Worm (Caenorhabditis elegans) whole organism, L4 larva: ENCODE data around the gene clec-7.
"Not testable (repeated sequence)": the region's sequence is repeated elsewhere in the genome, so short reads cannot be mapped to it uniquely, and the experiment has no call there.

Experiments used
- F10B5.3 ChIP-seq: sonication (generic microtip); optimal IDR thresholded peaks from 2 replicates; lab custom pipeline; 2016; ENCODE audit warnings: mild to moderate bottlenecking, missing genetic modification characterization, missing compliant biosample characterization
- F26F4.8 ChIP-seq: fragments of 200-800 bp; sonication (Bioruptor generic); conservative IDR thresholded peaks from 2 replicates; pipeline ENCODE4 v1.3.6; 2022; ENCODE audit warnings: missing genetic modification characterization, missing compliant biosample characterization
- F49E8.2 ChIP-seq: sonication (generic microtip); optimal IDR thresholded peaks from 2 replicates; lab custom pipeline; 2016; ENCODE audit warnings: missing compliant biosample characterization, mild to moderate bottlenecking, missing genetic modification characterization, borderline replicate concordance
- aly-2 ChIP-seq: sonication (generic microtip); optimal IDR thresholded peaks from 2 replicates; lab custom pipeline; 2018; ENCODE audit warnings: missing biosample characterization, missing genetic modification characterization
- arid-1 ChIP-seq: fragments of 200-800 bp; sonication (Bioruptor generic); conservative IDR thresholded peaks from 2 replicates; pipeline ENCODE4 v1.3.6; 2022; ENCODE audit warnings: missing genetic modification reagents, missing genetic modification characterization, missing compliant biosample characterization
- attf-4 ChIP-seq: sonication (generic microtip); optimal IDR thresholded peaks from 3 replicates; lab custom pipeline; 2017; ENCODE audit warnings: missing biosample characterization, missing genetic modification characterization
- ceh-32 ChIP-seq: sonication (generic microtip); optimal IDR thresholded peaks from 2 replicates; lab custom pipeline; 2016; ENCODE audit warnings: mild to moderate bottlenecking, missing genetic modification characterization, missing compliant biosample characterization; ENCODE audit not compliant: poor library complexity
- ces-1 ChIP-seq: fragments of 150-350 bp; sonication (generic microtip); optimal IDR thresholded peaks from 4 replicates; lab custom pipeline; 2014; ENCODE audit warnings: missing biosample characterization, missing genetic modification reagents, missing genetic modification characterization
- ctbp-1 ChIP-seq: fragments of 200-800 bp; sonication (Bioruptor generic); IDR thresholded peaks from 2 replicates; pipeline ENCODE4 v1.3.6; 2022; ENCODE audit warnings: missing genetic modification reagents, missing genetic modification characterization, missing compliant biosample characterization
- daf-16 ChIP-seq, 3 experiments: sonication (generic microtip); optimal IDR thresholded peaks; 2 replicates each; lab custom pipeline; 2016 to 2017; ENCODE audit warnings: missing genetic modification characterization in 3 of 3, missing genetic modification reagents in 3 of 3, mild to moderate bottlenecking in 2 of 3, missing compliant biosample characterization in 2 of 3, missing biosample characterization in 1 of 3, moderate library complexity in 1 of 3
- dmd-8 ChIP-seq: fragments of 200-800 bp; sonication (Bioruptor generic); IDR thresholded peaks from 2 replicates; pipeline ENCODE4 v1.3.6; 2022; ENCODE audit warnings: missing genetic modification characterization, missing compliant biosample characterization
- dpl-1 ChIP-seq: fragments of 150-350 bp; optimal IDR thresholded peaks from 2 replicates; lab custom pipeline; 2014; ENCODE audit warnings: missing biosample characterization, missing genetic modification reagents, missing genetic modification characterization
- dve-1 ChIP-seq: sonication (generic microtip); optimal IDR thresholded peaks from 2 replicates; lab custom pipeline; 2017; ENCODE audit warnings: antibody characterized with exemption, mild to moderate bottlenecking, missing genetic modification characterization, missing compliant biosample characterization; ENCODE audit not compliant: insufficient read depth
- hlh-30 ChIP-seq: sonication (generic microtip); optimal IDR thresholded peaks from 2 replicates; lab custom pipeline; 2017; ENCODE audit warnings: antibody characterized with exemption, mild to moderate bottlenecking, missing genetic modification characterization, missing compliant biosample characterization; ENCODE audit not compliant: insufficient read depth
- lim-7 ChIP-seq: fragments of 200-800 bp; sonication (Bioruptor generic); IDR thresholded peaks from 2 replicates; pipeline ENCODE4 v1.3.6; 2022; ENCODE audit warnings: missing genetic modification characterization, missing compliant biosample characterization
- lin-1 ChIP-seq: fragments of 200-800 bp; sonication (Bioruptor generic); IDR thresholded peaks from 2 replicates; pipeline ENCODE4 v1.3.6; 2022; ENCODE audit warnings: missing genetic modification reagents, missing genetic modification characterization, missing compliant biosample characterization
- lin-13 ChIP-seq: fragments of 150-350 bp; optimal IDR thresholded peaks from 2 replicates; lab custom pipeline; 2014; ENCODE audit warnings: missing biosample characterization, missing genetic modification reagents, missing genetic modification characterization
- lin-29 ChIP-seq: fragments of 200-800 bp; sonication (Bioruptor generic); IDR thresholded peaks from 2 replicates; pipeline ENCODE4 v1.3.6; 2022; ENCODE audit warnings: missing genetic modification reagents, missing genetic modification characterization, missing compliant biosample characterization
- lin-39 ChIP-seq: fragments of 150-350 bp; optimal IDR thresholded peaks from 2 replicates; lab custom pipeline; 2014; ENCODE audit warnings: missing biosample characterization, missing genetic modification reagents, missing genetic modification characterization
- madf-9 ChIP-seq: fragments of 200-800 bp; sonication (Bioruptor generic); conservative IDR thresholded peaks from 2 replicates; pipeline ENCODE4 v1.3.6; 2022; ENCODE audit warnings: missing genetic modification reagents, missing genetic modification characterization, missing compliant biosample characterization
- mdt-29 ChIP-seq: fragments of 200-800 bp; sonication (Bioruptor generic); IDR thresholded peaks from 2 replicates; pipeline ENCODE4 v1.3.6; 2022; ENCODE audit warnings: missing genetic modification reagents, missing genetic modification characterization, missing compliant biosample characterization
- mxl-2 ChIP-seq: fragments of 200-800 bp; sonication (Bioruptor generic); conservative IDR thresholded peaks from 2 replicates; pipeline ENCODE4 v1.3.6; 2022; ENCODE audit warnings: missing genetic modification reagents, missing genetic modification characterization, missing compliant biosample characterization
- nhr-10 ChIP-seq: fragments of 150-350 bp; optimal IDR thresholded peaks from 2 replicates; lab custom pipeline; 2014; ENCODE audit warnings: missing biosample characterization, missing genetic modification characterization
- nhr-25 ChIP-seq: sonication (generic microtip); optimal IDR thresholded peaks from 2 replicates; lab custom pipeline; 2017; ENCODE audit warnings: missing genetic modification characterization, mild to moderate bottlenecking, missing compliant biosample characterization, antibody characterized with exemption, moderate library complexity, borderline replicate concordance; ENCODE audit not compliant: insufficient read depth
- nhr-41 ChIP-seq: fragments of 200-800 bp; sonication (Bioruptor generic); IDR thresholded peaks from 2 replicates; pipeline ENCODE4 v1.3.6; 2022; ENCODE audit warnings: missing genetic modification reagents, missing genetic modification characterization, missing compliant biosample characterization
- nhr-76 ChIP-seq: fragments of 150-350 bp; optimal IDR thresholded peaks from 2 replicates; lab custom pipeline; 2014; ENCODE audit warnings: missing biosample characterization, missing genetic modification characterization
- pqm-1 ChIP-seq: sonication (generic microtip); optimal IDR thresholded peaks from 2 replicates; lab custom pipeline; 2017; ENCODE audit warnings: missing biosample characterization, missing genetic modification characterization
- saeg-2 ChIP-seq: fragments of 200-800 bp; sonication (Bioruptor generic); IDR thresholded peaks from 2 replicates; pipeline ENCODE4 v1.3.6; 2022; ENCODE audit warnings: missing genetic modification reagents, missing genetic modification characterization, missing compliant biosample characterization
- snpc-4 ChIP-seq: fragments of 150-350 bp; optimal IDR thresholded peaks from 2 replicates; lab custom pipeline; 2014; ENCODE audit warnings: missing biosample characterization, missing genetic modification characterization
- spr-1 ChIP-seq: sonication (generic microtip); optimal IDR thresholded peaks from 2 replicates; lab custom pipeline; 2016; ENCODE audit warnings: mild to moderate bottlenecking, missing genetic modification characterization, missing compliant biosample characterization
- spr-3 ChIP-seq: fragments of 200-800 bp; sonication (Bioruptor generic); optimal IDR thresholded peaks from 2 replicates; lab custom pipeline; 2018; ENCODE audit warnings: mild to moderate bottlenecking, missing genetic modification characterization, missing compliant biosample characterization
- tag-97 ChIP-seq: fragments of 200-800 bp; sonication (Bioruptor generic); IDR thresholded peaks from 2 replicates; pipeline ENCODE4 v1.3.6; 2022; ENCODE audit warnings: missing genetic modification characterization, missing compliant biosample characterization
- unc-62 ChIP-seq, 3 experiments: fragments of 150-350 bp in 1 of 3; sonication (generic microtip); optimal IDR thresholded peaks in 2 of 3; peaks in 1 of 3; 1 replicate in 1 of 3; 2 replicates in 2 of 3; lab custom pipeline; 2014 to 2017; ENCODE audit warnings: missing biosample characterization in 3 of 3, missing genetic modification characterization in 3 of 3, missing genetic modification reagents in 3 of 3, missing genotype in 1 of 3
- vab-7 ChIP-seq: fragments of 200-800 bp; sonication (Bioruptor generic); IDR thresholded peaks from 2 replicates; pipeline ENCODE4 v1.3.6; 2022; ENCODE audit warnings: missing genetic modification reagents, missing genetic modification characterization, missing compliant biosample characterization

clec-7 gene

DNA sequence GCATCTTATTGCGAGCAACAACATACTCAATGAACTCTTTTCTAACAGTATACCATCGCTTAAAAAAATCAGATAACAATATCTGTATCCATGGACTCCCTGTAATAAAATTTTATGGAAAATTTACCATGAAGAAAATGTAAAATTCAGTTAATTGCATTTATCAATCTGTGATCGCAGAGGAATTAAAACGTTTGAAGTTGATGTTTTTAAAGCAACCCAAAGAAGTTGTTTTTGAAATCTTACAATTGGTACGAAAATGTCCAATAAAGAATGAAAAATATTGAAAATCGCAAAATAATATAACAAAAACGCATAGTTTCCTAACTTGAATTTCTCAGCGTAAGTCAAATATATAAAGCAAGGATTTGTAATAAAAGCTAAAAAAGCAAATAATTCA lies 30.9 kb upstream of the clec-7 start, which contains the start of gene srj-32:
Gene srj-32, minus strand, starts transcription at position 101 of the 400 bp plus-strand sequence.
- TF ChIP-seq lin-1 (GFP tag; lab: Robert Waterston, UW) (no peak), lin-39 (tag; lab: Kevin White, UChicago) (no peak), snpc-4 (tag; lab: Kevin White, UChicago) (no peak), nhr-41 (GFP tag; lab: Robert Waterston, UW) (no peak), mxl-2 (GFP tag; lab: Robert Waterston, UW) (no peak), dpl-1 (GFP tag; lab: Kevin White, UChicago) (no peak), dve-1 (tag; lab: Kevin White, UChicago) (no peak), mdt-29 (GFP tag; lab: Robert Waterston, UW) (no peak), spr-1 (no peak), nhr-76 (tag; lab: Kevin White, UChicago) (no peak), hlh-30 (tag; lab: Kevin White, UChicago) (no peak), dmd-8 (GFP tag; lab: Robert Waterston, UW) (no peak), lin-29 (GFP tag; lab: Robert Waterston, UW) (no peak), vab-7 (GFP tag; lab: Robert Waterston, UW) (no peak), attf-4 (no peak), lim-7 (no peak), nhr-10 (tag; lab: Kevin White, UChicago) (no peak), tag-97 (no peak), aly-2 (tag; lab: Kevin White, UChicago) (no peak)

DNA sequence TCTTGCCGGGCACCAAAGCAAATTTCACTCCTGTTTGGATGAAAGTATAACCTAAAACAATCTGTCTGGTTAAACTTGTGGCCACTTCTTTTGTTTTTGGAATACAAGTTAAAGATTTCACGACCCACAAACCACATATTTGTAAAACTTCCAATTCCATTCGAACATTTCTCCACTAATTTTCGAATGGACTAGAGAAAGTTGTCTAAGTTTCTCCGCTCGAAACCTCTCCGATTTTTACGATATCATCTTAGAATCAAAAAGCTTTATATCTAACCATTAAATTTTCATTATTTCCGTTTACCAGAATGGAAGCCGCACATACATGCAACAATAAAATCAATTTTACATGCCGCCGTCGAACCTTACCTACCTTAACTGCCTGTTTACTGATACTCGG lies 29.7 kb upstream of the clec-7 start, which contains the start of gene F07G11.3:
Gene F07G11.3, plus strand, starts transcription at position 301 of the 400 bp plus-strand sequence.
- TF ChIP-seq vab-7 (GFP tag; lab: Robert Waterston, UW) (no peak), saeg-2 (GFP tag; lab: Robert Waterston, UW) (no peak), ctbp-1 (no peak), ces-1 (GFP tag; lab: Kevin White, UChicago) (no peak), F49E8.2 (tag; lab: Kevin White, UChicago) (no peak), unc-62 (GFP tag; optimal IDR thresholded peaks at IDR 0.05 in 1 of 2; lab: Kevin White, UChicago) (peak in 1 of 2 experiments; percentile 55), unc-62 (tag; optimal IDR thresholded peaks at IDR 0.05; lab: Kevin White, UChicago) (no peak), F26F4.8 (GFP tag; lab: Robert Waterston, UW) (no peak), spr-3 (no peak)
- TF ChIP-seq, all 104 proteins: peak for 1

DNA sequence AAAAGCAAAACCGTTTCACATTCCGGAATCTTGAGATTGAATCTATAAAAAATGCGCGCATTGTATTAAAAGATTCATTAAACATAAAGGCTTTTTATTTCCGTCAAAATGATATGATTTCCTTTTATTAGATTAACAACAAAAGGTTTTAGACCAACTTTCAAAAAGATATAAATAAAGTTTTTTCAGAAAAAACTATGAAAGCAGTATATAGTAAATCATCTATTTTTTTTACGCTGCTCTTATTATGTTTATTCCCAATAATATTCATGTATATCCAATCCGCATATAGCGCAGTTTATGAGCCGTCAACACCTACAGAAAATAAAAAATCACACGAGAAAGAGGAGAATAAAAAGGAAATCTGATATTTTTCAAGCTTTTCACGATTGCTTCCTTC lies 23.7 kb upstream of the clec-7 start, which contains the start of gene F07G11.2:
Gene F07G11.2, plus strand, starts transcription at position 301 of the 400 bp plus-strand sequence.
- TF ChIP-seq madf-9 (GFP tag; lab: Robert Waterston, UW); pqm-1 (tag; lab: Kevin White, UChicago); lin-1 (GFP tag; lab: Robert Waterston, UW): not testable (repeated sequence)

DNA sequence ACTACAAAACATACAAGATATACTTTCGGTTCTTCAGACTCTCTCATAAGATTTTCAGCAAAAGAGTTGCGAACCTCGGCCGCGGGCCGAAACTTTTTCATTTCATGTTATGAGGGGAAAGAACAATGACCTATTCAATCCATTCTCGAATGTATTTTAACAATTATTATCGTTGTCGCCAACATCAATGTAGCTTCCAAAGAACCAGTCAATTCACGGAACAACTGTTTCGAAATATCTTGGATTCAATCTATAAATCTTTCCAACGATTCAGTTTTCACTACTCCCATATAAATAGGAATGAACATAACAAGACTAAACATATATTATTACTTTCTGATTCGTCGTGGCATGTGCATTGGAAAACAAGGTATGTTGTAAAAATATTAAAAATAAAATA lies 21.1 kb upstream of the clec-7 start, which contains the start of gene F07G11.1:
Gene F07G11.1, plus strand, starts transcription at position 301 of the 400 bp plus-strand sequence.
- TF ChIP-seq daf-16 (GFP tag; optimal IDR thresholded peaks at IDR 0.05; lab: Kevin White, UChicago) (no peak), daf-16 (tag; optimal IDR thresholded peaks at IDR 0.05; lab: Kevin White, UChicago) (no peak), unc-62 (GFP tag; optimal IDR thresholded peaks at IDR 0.05 in 1 of 2; lab: Kevin White, UChicago) (no peak), unc-62 (tag; optimal IDR thresholded peaks at IDR 0.05; lab: Kevin White, UChicago) (no peak), ceh-32 (tag; lab: Kevin White, UChicago) (no peak), nhr-25 (tag; lab: Kevin White, UChicago) (no peak), arid-1 (GFP tag; lab: Robert Waterston, UW) (no peak), F10B5.3 (tag; lab: Kevin White, UChicago) (no peak), lin-13 (GFP tag; lab: Kevin White, UChicago) (no peak), nhr-76 (tag; lab: Kevin White, UChicago) (no peak), F49E8.2 (tag; lab: Kevin White, UChicago) (no peak)
- TF ChIP-seq, all 104 proteins: peak for 0
